Worm (Caenorhabditis elegans) whole organism, late embryonic: ENCODE results near the gene tre-2.

Experiments
- F13H6.1 ChIP-seq: sonication (generic microtip); optimal IDR thresholded peaks from 2 replicates; lab custom pipeline; 2016; ENCODE audit warnings: missing genetic modification characterization, missing compliant biosample characterization
- K02D7.2 ChIP-seq: sonication (generic microtip); optimal IDR thresholded peaks from 2 replicates; lab custom pipeline; 2017; ENCODE audit warnings: mild to moderate bottlenecking, missing genetic modification characterization, missing compliant biosample characterization
- ahr-1 ChIP-seq: sonication (generic microtip); optimal IDR thresholded peaks from 2 replicates; lab custom pipeline; 2016; ENCODE audit warnings: missing genetic modification characterization, missing compliant biosample characterization
- ceh-14 ChIP-seq: sonication (generic microtip); optimal IDR thresholded peaks from 2 replicates; lab custom pipeline; 2016; ENCODE audit warnings: missing genotype, missing genetic modification characterization, missing compliant biosample characterization
- ceh-18 ChIP-seq: sonication (generic microtip); optimal IDR thresholded peaks from 2 replicates; lab custom pipeline; 2016; ENCODE audit warnings: missing genetic modification characterization, missing compliant biosample characterization
- ceh-45 ChIP-seq: fragments of 200-800 bp; sonication (Bioruptor generic); IDR thresholded peaks from 2 replicates; pipeline ENCODE4 v1.3.6; 2022; ENCODE audit warnings: missing genetic modification reagents, missing genetic modification characterization, missing compliant biosample characterization
- dmd-4 ChIP-seq: sonication (generic microtip); optimal IDR thresholded peaks from 2 replicates; lab custom pipeline; 2016; ENCODE audit warnings: borderline replicate concordance, missing genetic modification characterization, missing compliant biosample characterization
- elt-2 ChIP-seq: sonication (generic microtip); optimal IDR thresholded peaks from 2 replicates; lab custom pipeline; 2016; ENCODE audit warnings: missing genetic modification reagents, missing genetic modification characterization, missing compliant biosample characterization
- fkh-10 ChIP-seq: fragments of 150-350 bp; optimal IDR thresholded peaks from 2 replicates; lab custom pipeline; 2014; ENCODE audit warnings: missing biosample characterization, missing genetic modification reagents, missing genetic modification characterization
- nhr-11 ChIP-seq: fragments of 150-350 bp; optimal IDR thresholded peaks from 2 replicates; lab custom pipeline; 2014; ENCODE audit warnings: missing biosample characterization, missing genetic modification characterization
- odd-2 ChIP-seq: sonication (generic microtip); optimal IDR thresholded peaks from 2 replicates; lab custom pipeline; 2017; ENCODE audit warnings: antibody characterized with exemption, mild to moderate bottlenecking, missing genetic modification characterization, missing compliant biosample characterization
- pqm-1 ChIP-seq: sonication (generic microtip); optimal IDR thresholded peaks from 2 replicates; lab custom pipeline; 2016; ENCODE audit warnings: missing genetic modification characterization, missing compliant biosample characterization
- ztf-16 ChIP-seq: sonication (generic microtip); optimal IDR thresholded peaks from 2 replicates; lab custom pipeline; 2017; ENCODE audit warnings: missing genetic modification characterization, missing compliant biosample characterization

DNA sequence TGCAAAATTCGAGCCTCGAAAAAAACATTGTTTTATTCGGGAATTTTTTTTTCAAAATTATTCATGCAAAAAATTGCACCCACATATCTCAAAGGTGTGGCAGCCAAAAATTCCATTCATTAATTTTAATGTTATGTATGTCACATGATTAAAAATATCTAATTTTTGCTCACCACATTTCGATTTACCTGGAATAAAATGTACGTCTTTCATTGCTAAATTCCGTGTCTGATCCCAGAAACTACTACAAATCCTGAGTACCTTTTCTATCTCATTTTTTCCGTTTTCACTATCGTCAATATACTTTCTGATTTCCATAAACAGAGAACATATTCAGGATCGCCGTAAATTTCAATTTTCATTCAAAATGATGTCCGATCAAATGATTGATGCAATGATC, 10.3 kb downstream of the tre-2 start, which contains the start of gene srx-19:
- TF ChIP-seq nhr-11 (tag; lab: Kevin White, UChicago) (no peak), ceh-18 (tag; lab: Kevin White, UChicago) (no peak), odd-2 (no peak), fkh-10 (GFP tag; lab: Kevin White, UChicago) (no peak), ahr-1 (tag; lab: Kevin White, UChicago) (no peak), ceh-45 (no peak), F13H6.1 (no peak), dmd-4 (tag; lab: Kevin White, UChicago) (no peak), pqm-1 (no peak), ceh-14 (tag; lab: Kevin White, UChicago) (no peak), K02D7.2 (tag; lab: Kevin White, UChicago) (no peak), ztf-16 (no peak), elt-2 (no peak)
